Worm (Caenorhabditis elegans): Measurements from ENCODE around the gene Y38C1AA.19.

Gene Y38C1AA.19

DNA sequence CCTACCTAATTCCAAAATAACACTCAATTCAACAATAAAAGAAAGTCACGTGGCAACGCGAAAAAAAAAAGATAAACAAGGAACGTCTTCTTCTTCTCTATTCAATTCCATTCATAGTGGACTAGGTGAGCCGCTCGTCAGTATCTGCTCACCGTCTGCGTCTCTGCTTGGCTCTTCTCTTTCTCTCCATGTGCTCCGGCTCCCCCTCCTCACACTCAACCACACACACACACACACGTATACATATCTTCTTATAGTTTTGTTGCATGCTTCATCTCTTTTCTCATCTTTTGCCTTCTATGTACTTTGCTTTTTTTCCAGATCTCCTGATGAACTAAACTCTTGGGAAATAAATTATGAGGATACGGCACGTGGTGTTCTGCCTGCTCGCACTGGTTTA lies 27.9 kb upstream of the Y38C1AA.19 start, which contains the start of gene daf-1 (continued):
- TF ChIP-seq nhr-48 (tag; optimal IDR thresholded peaks at IDR 0.05): no peak
- no peak for TF ChIP-seq pha-4 (GFP tag; IDR thresholded peaks at IDR 0.05)
- TF ChIP-seq pha-4 (tag; optimal IDR thresholded peaks at IDR 0.05): no peak
- TF ChIP-seq ceh-32 (tag; optimal IDR thresholded peaks at IDR 0.05; ENCODE audit: poor library complexity): no peak
- peak; percentile 29 for TF ChIP-seq aha-1 (tag)
- TF ChIP-seq arid-1 (GFP tag; conservative IDR thresholded peaks at IDR 0.05): no peak
- TF ChIP-seq mep-1 (tag; optimal IDR thresholded peaks at IDR 0.05): peak; percentile 6
- peak; percentile 69; the same call in 1 of the 2 replicates for TF ChIP-seq hmg-1.1 (GFP tag; IDR thresholded peaks at IDR 0.05)
- no peak for TF ChIP-seq nhr-77 (tag; optimal IDR thresholded peaks at IDR 0.05)
- no peak for TF ChIP-seq php-3 (GFP tag; IDR thresholded peaks at IDR 0.05)

DNA sequence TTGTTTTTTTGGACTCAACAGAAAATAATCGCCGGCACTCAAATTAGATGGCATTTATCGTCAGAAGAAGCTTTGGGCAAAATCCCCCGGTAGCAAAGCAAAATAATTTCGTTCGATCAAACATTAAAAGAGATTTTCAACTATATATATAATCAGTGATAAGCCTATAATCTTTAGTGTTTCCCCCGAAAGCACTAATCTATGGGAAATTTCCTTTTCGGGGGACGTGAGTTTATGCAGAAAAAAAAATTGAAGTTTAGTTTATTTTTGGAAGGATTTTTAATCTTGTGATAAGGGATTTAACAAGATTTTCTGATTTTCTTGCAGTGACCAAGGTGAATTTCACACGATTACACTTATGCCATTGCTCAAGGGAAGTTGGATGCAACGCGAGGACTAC lies 26.0 kb upstream of the Y38C1AA.19 start:
- TF ChIP-seq arid-1 (GFP tag; conservative IDR thresholded peaks at IDR 0.05) (no peak), zfp-3 (GFP tag; conservative IDR thresholded peaks at IDR 0.05) (no peak), ceh-62 (tag; optimal IDR thresholded peaks at IDR 0.05) (no peak), aha-1 (tag) (peak; percentile 15)

DNA sequence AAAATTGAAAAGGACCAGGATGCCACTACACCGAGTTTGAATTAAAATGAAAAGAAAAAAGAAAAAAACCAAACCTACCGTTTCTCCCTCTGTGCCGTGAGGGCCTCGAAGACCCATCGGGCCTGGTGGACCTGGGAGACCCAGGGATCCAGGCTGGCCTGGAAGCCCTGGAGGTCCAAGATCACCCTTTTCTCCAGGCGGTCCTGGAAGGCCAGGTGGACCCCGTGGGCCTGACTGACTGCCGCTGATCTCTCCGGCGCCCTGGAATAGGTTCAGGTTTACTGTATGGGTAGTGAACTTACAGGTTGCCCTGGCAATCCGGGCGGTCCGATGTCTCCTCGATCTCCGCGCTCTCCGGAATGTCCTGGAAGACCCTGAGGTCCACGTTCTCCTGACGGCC lies 20.3 kb upstream of the Y38C1AA.19 start:
- TF ChIP-seq F44E2.7 (GFP tag; IDR thresholded peaks at IDR 0.05) (0 out of 2 replicates have a peak, but pooled peaks have one; percentile 24), ceh-62 (tag; optimal IDR thresholded peaks at IDR 0.05) (no peak), ceh-28 (tag; optimal IDR thresholded peaks at IDR 0.05) (no peak), egl-43 (GFP tag; IDR thresholded peaks at IDR 0.05) (0 out of 2 replicates have a peak, but pooled peaks have one; percentile 12), set-16 (GFP tag; IDR thresholded peaks at IDR 0.05) (peak; percentile 95), aha-1 (tag) (peak; percentile 93), ceh-44 (GFP tag; IDR thresholded peaks at IDR 0.05) (no peak)

DNA sequence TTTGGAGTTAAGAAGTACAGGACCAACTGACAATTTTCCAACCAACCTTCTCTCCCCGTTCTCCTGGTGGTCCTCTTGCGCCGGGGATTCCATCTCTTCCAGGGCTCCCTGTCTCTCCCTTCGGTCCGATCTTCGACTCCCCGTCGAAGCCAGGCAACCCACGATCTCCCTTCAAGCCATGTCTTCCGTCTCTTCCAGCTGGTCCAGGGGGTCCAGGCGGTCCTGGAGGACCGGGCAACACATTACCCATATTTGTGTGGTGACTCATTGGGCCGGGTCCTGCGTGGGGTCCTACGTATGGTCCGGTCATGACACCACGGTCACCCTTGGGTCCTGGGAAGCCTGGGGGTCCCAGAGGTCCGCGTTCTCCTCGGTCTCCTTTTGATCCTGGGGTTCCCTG lies 18.9 kb upstream of the Y38C1AA.19 start:
- peak in 1 of 2 experiments; percentile 82 for TF ChIP-seq unc-62 (GFP tag; optimal IDR thresholded peaks at IDR 0.05 in 1 of 2)
- no peak for TF ChIP-seq unc-62 (tag; optimal IDR thresholded peaks at IDR 0.05)
- TF ChIP-seq set-16 (GFP tag; IDR thresholded peaks at IDR 0.05): peak; percentile 89
- no peak for TF ChIP-seq ama-1 (optimal IDR thresholded peaks at IDR 0.05)
- TF ChIP-seq fos-1 (tag; optimal IDR thresholded peaks at IDR 0.05): no peak

ce11 chrIV:143807-144371 lies 16.1 kb upstream of the Y38C1AA.19 start:
- TF ChIP-seq Y75B8A.6 (GFP tag; IDR thresholded peaks at IDR 0.05) (peak; percentile 70; the same call in 1 of the 2 replicates), nhr-41 (GFP tag; IDR thresholded peaks at IDR 0.05) (peak; percentile 56; the same call in 1 of the 2 replicates), lim-7 (GFP tag; IDR thresholded peaks at IDR 0.05) (peak; percentile 91), unc-130 (GFP tag; optimal IDR thresholded peaks at IDR 0.05) (peak; percentile 62), aly-2 (tag; optimal IDR thresholded peaks at IDR 0.05) (no peak), nhr-25 (tag; optimal IDR thresholded peaks at IDR 0.05; ENCODE audit: borderline replicate concordance, insufficient read depth) (no peak), madf-5 (GFP tag; IDR thresholded peaks at IDR 0.05) (peak in 1 of 2 experiments; percentile 81; a peak in 1 of 4 replicates), nhr-10 (tag; optimal IDR thresholded peaks at IDR 0.05) (no peak), lir-3 (tag; optimal IDR thresholded peaks at IDR 0.05) (peak; percentile 64), mep-1 (tag; optimal IDR thresholded peaks at IDR 0.05) (peak; percentile 73), ama-1 (optimal IDR thresholded peaks at IDR 0.05) (no peak), nhr-102 (tag; optimal IDR thresholded peaks at IDR 0.05) (no peak), egl-27 (tag; optimal IDR thresholded peaks at IDR 0.05) (no peak), lin-13 (GFP tag; optimal IDR thresholded peaks at IDR 0.05) (peak; percentile 17), snpc-1.2 (GFP tag; IDR thresholded peaks at IDR 0.05) (peak; percentile 84), ceh-44 (GFP tag; IDR thresholded peaks at IDR 0.05) (0 out of 2 replicates have a peak, but pooled peaks have one; percentile 53), dve-1 (tag; optimal IDR thresholded peaks at IDR 0.05; ENCODE audit: insufficient read depth) (no peak), nhr-237 (tag; optimal IDR thresholded peaks at IDR 0.05) (no peak), F44E2.7 (GFP tag; IDR thresholded peaks at IDR 0.05) (0 out of 2 replicates have a peak, but pooled peaks have one; percentile 67), lin-1 (GFP tag; IDR thresholded peaks at IDR 0.05) (peak; percentile 68; the same call in 1 of the 2 replicates), F10B5.3 (tag; optimal IDR thresholded peaks at IDR 0.05) (peak; percentile 40), dmd-8 (GFP tag; IDR thresholded peaks at IDR 0.05) (peak; percentile 86), sdz-12 (GFP tag; optimal IDR thresholded peaks at IDR 0.05) (peak; percentile 49), rbr-2 (tag; optimal IDR thresholded peaks at IDR 0.05) (peak; percentile 60), attf-4 (tag; optimal IDR thresholded peaks at IDR 0.05) (no peak), ZK337.2 (GFP tag; IDR thresholded peaks at IDR 0.05) (peak; percentile 81; the same call in 1 of the 2 replicates), unc-62 (GFP tag; optimal IDR thresholded peaks at IDR 0.05 in 1 of 2) (no peak), unc-62 (tag; optimal IDR thresholded peaks at IDR 0.05) (no peak)
